Fruit fly (Drosophila melanogaster): ENCODE results near the gene CG17108.

- no peak for TF ChIP-seq CG11617 (GFP tag; optimal IDR thresholded peaks at IDR 0.05)
- TF ChIP-seq tj (GFP tag; optimal IDR thresholded peaks at IDR 0.05): no peak
- TF ChIP-seq Mnt (GFP tag; optimal IDR thresholded peaks at IDR 0.05): no peak
- no peak for TF ChIP-seq pad (GFP tag; optimal IDR thresholded peaks at IDR 0.05)
Measured at dm6 chr2L:10654520-10654919, 39.4 kb downstream of the CG17108 start.
